Fruit fly (Drosophila melanogaster) whole organism, pupa: ENCODE results near the gene santa-maria.

Source experiments
- CG10348 ChIP-seq: fragments of 200-800 bp; sonication (Bioruptor generic); IDR thresholded peaks from 2 replicates; pipeline ENCODE4 v1.3.6; 2022; ENCODE audit warnings: missing biosample characterization, missing genetic modification characterization
- CG12605 ChIP-seq: fragments of 200-800 bp; sonication (Bioruptor generic); IDR thresholded peaks from 2 replicates; pipeline ENCODE4 v1.3.6; 2022; ENCODE audit warnings: missing biosample characterization, missing genetic modification characterization
- CG13204 ChIP-seq: fragments of 200-800 bp; sonication (Bioruptor generic); optimal IDR thresholded peaks from 2 replicates; lab custom pipeline; 2018; ENCODE audit warnings: missing biosample characterization, mild to moderate bottlenecking, missing genetic modification characterization, moderate library complexity
- CG14655 ChIP-seq: fragments of 200-800 bp; sonication (Bioruptor generic); optimal IDR thresholded peaks from 3 replicates; lab custom pipeline; 2017; ENCODE audit warnings: mild to moderate bottlenecking, missing biosample characterization, missing genetic modification reagents, missing genetic modification characterization
- CG15710 ChIP-seq: fragments of 200-800 bp; sonication (Bioruptor generic); optimal IDR thresholded peaks from 2 replicates; lab custom pipeline; 2018; ENCODE audit warnings: missing biosample characterization, mild to moderate bottlenecking, missing genetic modification characterization, moderate library complexity
- CG17806 ChIP-seq: fragments of 200-800 bp; sonication (Bioruptor generic); optimal IDR thresholded peaks from 2 replicates; lab custom pipeline; 2018; ENCODE audit warnings: missing biosample characterization, mild to moderate bottlenecking, missing genetic modification characterization, moderate library complexity
- CG32121 ChIP-seq: fragments of 200-800 bp; sonication (Bioruptor generic); IDR thresholded peaks from 2 replicates; pipeline ENCODE4 v1.3.6; 2022; ENCODE audit warnings: missing biosample characterization, missing genetic modification characterization
- CG34367 ChIP-seq: fragments of 200-800 bp; sonication (Bioruptor generic); optimal IDR thresholded peaks from 2 replicates; lab custom pipeline; 2018; ENCODE audit warnings: missing biosample characterization, mild to moderate bottlenecking, missing genetic modification characterization
- CG4496 ChIP-seq: fragments of 200-800 bp; sonication (Bioruptor generic); IDR thresholded peaks from 3 replicates; pipeline ENCODE4 v1.3.6; 2022; ENCODE audit warnings: missing biosample characterization, missing genetic modification characterization
- CG8159 ChIP-seq: fragments of 200-800 bp; sonication (Bioruptor generic); optimal IDR thresholded peaks from 3 replicates; lab custom pipeline; 2018; ENCODE audit warnings: missing biosample characterization, mild to moderate bottlenecking, missing genetic modification characterization, moderate library complexity
- CG8301 ChIP-seq: fragments of 200-800 bp; sonication (Bioruptor generic); optimal IDR thresholded peaks from 2 replicates; lab custom pipeline; 2018; ENCODE audit warnings: missing biosample characterization, mild to moderate bottlenecking, missing genetic modification characterization
- CG9948 ChIP-seq: fragments of 200-800 bp; sonication (Bioruptor generic); optimal IDR thresholded peaks from 2 replicates; lab custom pipeline; 2018; ENCODE audit warnings: missing biosample characterization, mild to moderate bottlenecking, missing genetic modification characterization, moderate library complexity
- D1 ChIP-seq: fragments of 200-800 bp; sonication (Bioruptor generic); optimal IDR thresholded peaks from 2 replicates; lab custom pipeline; 2018; ENCODE audit warnings: missing biosample characterization, mild to moderate bottlenecking, missing genetic modification characterization, moderate library complexity
- EcR ChIP-seq: fragments of 200-800 bp; sonication (Bioruptor generic); optimal IDR thresholded peaks from 3 replicates; lab custom pipeline; 2019; ENCODE audit warnings: missing biosample characterization, missing genetic modification characterization, mild to moderate bottlenecking, moderate library complexity, missing genetic modification reagents
- Ets98B ChIP-seq: fragments of 200-800 bp; sonication (Bioruptor generic); IDR thresholded peaks from 2 replicates; pipeline ENCODE4 v1.3.6; 2022; ENCODE audit warnings: missing biosample characterization, missing genetic modification characterization
- Pif1A ChIP-seq: fragments of 200-800 bp; sonication (Bioruptor generic); optimal IDR thresholded peaks from 3 replicates; lab custom pipeline; 2016; ENCODE audit warnings: missing biosample characterization, missing genetic modification characterization
- Pif1B ChIP-seq: fragments of 200-800 bp; sonication (Bioruptor generic); optimal IDR thresholded peaks from 3 replicates; lab custom pipeline; 2016; ENCODE audit warnings: missing biosample characterization, missing genetic modification characterization
- Snoo ChIP-seq: fragments of 200-800 bp; sonication (Bioruptor generic); optimal IDR thresholded peaks from 3 replicates; lab custom pipeline; 2017; ENCODE audit warnings: missing biosample characterization, mild to moderate bottlenecking, missing genetic modification characterization, inconsistent platforms
- fd96Ca ChIP-seq: fragments of 200-800 bp; sonication (Bioruptor generic); IDR thresholded peaks from 3 replicates; pipeline ENCODE4 v1.3.6; 2022; ENCODE audit warnings: missing biosample characterization, missing genetic modification characterization
- gl ChIP-seq: fragments of 200-800 bp; sonication (Bioruptor generic); optimal IDR thresholded peaks from 2 replicates; lab custom pipeline; 2018; ENCODE audit warnings: missing biosample characterization, mild to moderate bottlenecking, missing genetic modification characterization
- rn ChIP-seq: fragments of 200-800 bp; sonication (Bioruptor generic); IDR thresholded peaks from 2 replicates; pipeline ENCODE4 v1.3.6; 2022; ENCODE audit warnings: missing biosample characterization, missing genetic modification characterization

Gene santa-maria

DNA sequence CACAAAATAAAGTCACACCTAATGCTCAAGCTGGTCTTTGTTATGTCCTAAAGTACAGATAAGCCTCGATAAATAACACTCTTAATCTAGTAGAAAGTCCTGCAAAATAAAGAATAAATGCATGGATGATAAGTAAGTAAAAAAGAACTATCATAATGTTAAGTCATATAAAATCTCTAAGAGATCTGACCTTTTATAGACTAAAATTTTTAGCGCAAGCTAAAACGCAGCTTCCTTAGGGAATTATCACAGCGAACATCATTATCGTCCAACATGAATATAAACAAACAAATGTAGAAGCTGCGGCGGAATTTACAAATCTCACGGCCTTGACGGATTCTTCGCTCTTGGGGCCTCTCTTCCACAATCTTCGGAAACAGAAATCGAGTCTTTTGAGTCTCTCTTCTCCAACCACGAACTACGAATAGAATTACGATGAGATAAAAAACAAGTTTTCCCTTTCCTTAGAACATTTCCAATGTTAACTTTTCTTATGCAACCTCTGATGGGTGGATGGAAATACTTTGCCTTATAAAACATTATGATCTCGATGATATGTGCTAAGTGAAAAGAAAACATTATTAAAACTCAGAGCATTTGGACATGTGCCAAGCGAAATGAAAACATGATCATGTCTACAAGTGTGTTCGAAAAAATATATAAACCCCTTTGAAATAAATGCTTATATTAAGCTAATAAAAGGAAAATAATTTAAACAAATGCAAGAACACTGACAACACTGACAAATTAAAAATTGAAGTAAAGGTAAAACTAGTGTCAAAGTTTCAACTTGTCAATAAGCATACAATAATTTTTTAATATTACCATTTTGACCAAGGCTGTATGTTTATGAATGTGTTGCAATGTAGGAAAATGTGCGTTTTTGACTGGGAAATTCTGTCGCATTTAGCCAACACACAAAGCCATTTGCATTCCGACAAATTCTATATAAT, 43.6 kb upstream of the santa-maria start:
- TF ChIP-seq CG15710 (tag; lab: Kevin White, UChicago) (peak; percentile 46), CG12605 (GFP tag; lab: Robert Waterston, UW) (0 out of 2 replicates have a peak, but pooled peaks have one; percentile 25), CG32121 (peak; percentile 54), EcR (GFP tag; lab: Kevin White, UChicago) (no peak), Ets98B (GFP tag; lab: Robert Waterston, UW) (0 out of 2 replicates have a peak, but pooled peaks have one; percentile 27), CG9948 (tag; lab: Kevin White, UChicago) (peak; percentile 24), Snoo (tag; lab: Kevin White, UChicago) (no peak), CG8301 (tag; lab: Kevin White, UChicago) (peak; percentile 37), CG34367 (tag; lab: Kevin White, UChicago) (peak; percentile 41), CG17806 (tag; lab: Kevin White, UChicago) (peak; percentile 8), CG10348 (GFP tag; lab: Robert Waterston, UW) (no peak), rn (GFP tag; lab: Robert Waterston, UW) (no peak), Pif1A (GFP tag; lab: Kevin White, UChicago) (no peak), CG8159 (tag; lab: Kevin White, UChicago) (no peak), CG14655 (peak; percentile 35), CG4496 (GFP tag; lab: Robert Waterston, UW) (0 out of 3 replicates have a peak, but pooled peaks have one; percentile 5), CG13204 (GFP tag; lab: Kevin White, UChicago) (no peak), Pif1B (GFP tag; lab: Kevin White, UChicago) (no peak), gl (tag; lab: Kevin White, UChicago) (no peak), D1 (tag; lab: Kevin White, UChicago) (peak; percentile 21), fd96Ca (GFP tag; lab: Robert Waterston, UW) (no peak)

DNA sequence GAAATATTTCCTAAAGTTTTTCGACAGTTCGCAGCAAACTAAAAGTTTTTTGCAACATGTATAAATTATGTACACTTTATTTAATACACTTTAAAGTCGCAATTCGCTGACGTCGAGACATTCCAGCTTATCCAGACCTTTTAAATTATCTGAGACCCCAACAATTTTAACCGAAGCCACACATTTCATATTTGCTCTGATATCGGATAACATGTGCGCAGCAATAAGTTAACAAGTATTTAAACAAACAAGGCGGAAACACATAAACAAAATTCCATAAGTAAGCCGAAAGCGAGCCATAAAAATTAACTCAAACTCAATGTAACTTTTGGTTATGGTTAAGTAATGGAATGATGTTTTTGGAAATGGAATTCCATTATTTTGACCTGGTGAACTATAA, 42.4 kb upstream of the santa-maria start:
- TF ChIP-seq CG4496 (GFP tag; lab: Robert Waterston, UW) (no peak), Pif1B (GFP tag; lab: Kevin White, UChicago) (no peak), CG10348 (GFP tag; lab: Robert Waterston, UW) (no peak), Ets98B (GFP tag; lab: Robert Waterston, UW) (no peak), D1 (tag; lab: Kevin White, UChicago) (no peak), CG12605 (GFP tag; lab: Robert Waterston, UW) (no peak), rn (GFP tag; lab: Robert Waterston, UW) (no peak), EcR (GFP tag; lab: Kevin White, UChicago) (no peak), fd96Ca (GFP tag; lab: Robert Waterston, UW) (no peak), CG17806 (tag; lab: Kevin White, UChicago) (no peak), CG13204 (GFP tag; lab: Kevin White, UChicago) (no peak), CG15710 (tag; lab: Kevin White, UChicago) (no peak), Pif1A (GFP tag; lab: Kevin White, UChicago) (no peak), CG32121 (no peak), CG9948 (tag; lab: Kevin White, UChicago) (no peak), gl (tag; lab: Kevin White, UChicago) (no peak), CG8159 (tag; lab: Kevin White, UChicago) (no peak), Snoo (tag; lab: Kevin White, UChicago) (no peak), CG8301 (tag; lab: Kevin White, UChicago) (no peak)

DNA sequence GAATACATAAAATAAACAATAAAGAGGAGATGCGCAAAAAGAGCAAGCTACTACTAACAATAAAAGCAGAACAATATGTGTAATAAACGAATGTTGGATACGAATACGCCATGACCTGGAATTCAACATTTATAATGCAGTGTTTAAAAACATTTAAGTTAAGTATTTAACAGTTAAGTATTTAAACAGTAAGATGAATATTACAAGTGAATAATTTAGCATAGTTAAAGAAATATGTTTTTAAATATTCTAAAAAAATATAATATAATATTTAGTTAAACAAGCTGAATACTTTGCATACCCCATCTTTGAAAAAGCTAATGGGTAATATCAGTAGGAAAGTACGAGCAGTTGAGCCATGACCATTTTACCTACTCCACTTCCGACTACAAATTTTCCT, 41.5 kb upstream of the santa-maria start:
- TF ChIP-seq CG15710 (tag; lab: Kevin White, UChicago) (no peak), CG32121 (no peak), fd96Ca (GFP tag; lab: Robert Waterston, UW) (no peak), CG4496 (GFP tag; lab: Robert Waterston, UW) (no peak), CG13204 (GFP tag; lab: Kevin White, UChicago) (no peak), CG9948 (tag; lab: Kevin White, UChicago) (no peak), CG8159 (tag; lab: Kevin White, UChicago) (peak; percentile 29), CG10348 (GFP tag; lab: Robert Waterston, UW) (no peak), CG12605 (GFP tag; lab: Robert Waterston, UW) (no peak), CG14655 (peak; percentile 9)

DNA sequence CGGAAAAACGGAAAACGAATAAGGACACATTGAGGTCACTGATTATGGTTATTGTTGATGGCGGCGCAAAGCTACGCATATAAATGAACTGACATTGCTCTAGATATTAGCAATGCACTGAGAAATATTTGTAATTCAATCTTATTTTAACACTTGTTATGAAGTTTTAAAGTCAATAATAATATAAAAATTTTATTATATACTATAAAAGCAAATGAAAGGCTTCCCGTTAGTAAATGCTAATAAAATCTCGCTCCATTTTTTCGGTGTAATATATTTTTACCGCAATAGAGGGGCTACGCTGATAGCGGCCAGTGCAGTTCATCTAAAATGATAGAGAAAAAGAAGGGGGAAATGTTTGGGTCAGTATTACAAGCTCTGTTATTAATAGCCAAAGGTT, 40.9 kb upstream of the santa-maria start:
- TF ChIP-seq Pif1B (GFP tag; lab: Kevin White, UChicago): no peak
- peak; percentile 17 for TF ChIP-seq CG15710 (tag; lab: Kevin White, UChicago)
- peak; percentile 47; the same call in 1 of the 2 replicates for TF ChIP-seq rn (GFP tag; lab: Robert Waterston, UW)
- TF ChIP-seq CG13204 (GFP tag; lab: Kevin White, UChicago): no peak
- no peak for TF ChIP-seq gl (tag; lab: Kevin White, UChicago)
- TF ChIP-seq Snoo (tag; lab: Kevin White, UChicago): no peak
- 0 out of 3 replicates have a peak, but pooled peaks have one; percentile 40 for TF ChIP-seq fd96Ca (GFP tag; lab: Robert Waterston, UW)
- TF ChIP-seq CG8301 (tag; lab: Kevin White, UChicago): peak; percentile 28
- TF ChIP-seq Pif1A (GFP tag; lab: Kevin White, UChicago): no peak
- TF ChIP-seq CG32121: peak; percentile 52
- TF ChIP-seq CG12605 (GFP tag; lab: Robert Waterston, UW): no peak
- TF ChIP-seq CG8159 (tag; lab: Kevin White, UChicago): no peak
- no peak for TF ChIP-seq CG34367 (tag; lab: Kevin White, UChicago)
- no peak for TF ChIP-seq D1 (tag; lab: Kevin White, UChicago)
- TF ChIP-seq Ets98B (GFP tag; lab: Robert Waterston, UW): peak; percentile 36; the same call in 1 of the 2 replicates
- peak; percentile 55; the same call in 1 of the 3 replicates for TF ChIP-seq CG4496 (GFP tag; lab: Robert Waterston, UW)
- TF ChIP-seq CG9948 (tag; lab: Kevin White, UChicago): peak; percentile 31
- TF ChIP-seq CG10348 (GFP tag; lab: Robert Waterston, UW): no peak
- peak; percentile 24 for TF ChIP-seq CG14655
- TF ChIP-seq EcR (GFP tag; lab: Kevin White, UChicago): no peak
- peak; percentile 38 for TF ChIP-seq CG17806 (tag; lab: Kevin White, UChicago)
